ENCODE assay signal across 5 worm cellular contexts in genomic region chrIV:15672994-15673393, ce11.
TF ChIP-seq lines count a peak whose summit lies in the region.

No protein-coding gene starts in this region.

TF ChIP-seq in whole organism, L1 larva, 84 proteins besides CTCF, POLR2A, EP300 and RAD21 (continues in another document):
- TF ChIP-seq egl-13 (tag; optimal IDR thresholded peaks at IDR 0.05; lab: Kevin White, UChicago) (no peak), nhr-90 (tag; optimal IDR thresholded peaks at IDR 0.05; lab: Kevin White, UChicago; ENCODE audit: poor library complexity) (peak; percentile 46), unc-86 (tag; optimal IDR thresholded peaks at IDR 0.05; lab: Kevin White, UChicago) (no peak), snu-23 (GFP tag; optimal IDR thresholded peaks at IDR 0.05; lab: Kevin White, UChicago) (peak; percentile 42), lsy-2 (tag; optimal IDR thresholded peaks at IDR 0.05; lab: Kevin White, UChicago) (peak in 1 of 2 experiments; percentile 5), nhr-84 (tag; optimal IDR thresholded peaks at IDR 0.05; lab: Kevin White, UChicago) (no peak), efl-3 (GFP tag; optimal IDR thresholded peaks at IDR 0.05; lab: Kevin White, UChicago) (no peak), hpl-2 (GFP tag; optimal IDR thresholded peaks at IDR 0.05; lab: Kevin White, UChicago) (no peak), lin-35 (GFP tag; optimal IDR thresholded peaks at IDR 0.05; lab: Kevin White, UChicago) (peak in 1 of 2 experiments; percentile 21), fkh-4 (tag; optimal IDR thresholded peaks at IDR 0.05; lab: Kevin White, UChicago; ENCODE audit: borderline replicate concordance) (no peak), nhr-47 (tag; optimal IDR thresholded peaks at IDR 0.05; lab: Kevin White, UChicago) (no peak), nhr-20 (tag; optimal IDR thresholded peaks at IDR 0.05; lab: Kevin White, UChicago) (peak; percentile 53), dsc-1 (tag; optimal IDR thresholded peaks at IDR 0.05; lab: Kevin White, UChicago) (no peak), aly-2 (tag; optimal IDR thresholded peaks at IDR 0.05; lab: Kevin White, UChicago) (no peak), elt-3 (tag; optimal IDR thresholded peaks at IDR 0.05; lab: Kevin White, UChicago) (peak in 2 of 6 experiments; percentile 2 to 37), nhr-85 (tag; lab: Kevin White, UChicago) (peak; percentile 86), unc-98 (GFP tag; IDR thresholded peaks at IDR 0.05; lab: Robert Waterston, UW) (no peak), egl-27 (tag; optimal IDR thresholded peaks at IDR 0.05; lab: Kevin White, UChicago) (no peak)

TF ChIP-seq in whole organism, L2 larva, 48 proteins besides CTCF, POLR2A, EP300 and RAD21:
- TF ChIP-seq sma-3 (GFP tag; optimal IDR thresholded peaks at IDR 0.05; lab: Kevin White, UChicago) (peak; percentile 42), blmp-1 (tag; optimal IDR thresholded peaks at IDR 0.05; lab: Kevin White, UChicago; ENCODE audit: insufficient read depth) (peak; percentile 34), nhr-25 (tag; optimal IDR thresholded peaks at IDR 0.05; lab: Kevin White, UChicago) (peak; percentile 37), ceh-16 (tag; optimal IDR thresholded peaks at IDR 0.05; lab: Kevin White, UChicago) (no peak), snpc-4 (tag; optimal IDR thresholded peaks at IDR 0.05; lab: Kevin White, UChicago) (no peak), fos-1 (tag; optimal IDR thresholded peaks at IDR 0.05; lab: Kevin White, UChicago) (peak; percentile 37)

TF ChIP-seq in whole organism, L3 larva, 47 proteins besides CTCF, POLR2A, EP300 and RAD21:
- peak; percentile 0 for TF ChIP-seq nhr-25 (tag; optimal IDR thresholded peaks at IDR 0.05; lab: Kevin White, UChicago)
- TF ChIP-seq egl-5 (tag; optimal IDR thresholded peaks at IDR 0.05; lab: Kevin White, UChicago): no peak
- peak; percentile 46 for TF ChIP-seq nhr-23 (tag; optimal IDR thresholded peaks at IDR 0.05; lab: Kevin White, UChicago)
- no peak for TF ChIP-seq nhr-237 (tag; optimal IDR thresholded peaks at IDR 0.05; lab: Kevin White, UChicago)
- no peak for TF ChIP-seq skn-1 (tag; optimal IDR thresholded peaks at IDR 0.05; lab: Kevin White, UChicago)
TF ChIP-seq in whole organism, L3 larva: peak in this region for 2.

TF ChIP-seq in whole organism, L4 larva, 104 proteins besides CTCF, POLR2A, EP300 and RAD21:
- TF ChIP-seq hlh-30 (tag; optimal IDR thresholded peaks at IDR 0.05; lab: Kevin White, UChicago; ENCODE audit: insufficient read depth): peak; percentile 51
- TF ChIP-seq unc-62 (GFP tag; optimal IDR thresholded peaks at IDR 0.05 in 1 of 2; lab: Kevin White, UChicago): peak in 1 of 2 experiments; percentile 45
- no peak for TF ChIP-seq unc-62 (tag; optimal IDR thresholded peaks at IDR 0.05; lab: Kevin White, UChicago)
- TF ChIP-seq nhr-28 (tag; optimal IDR thresholded peaks at IDR 0.05; lab: Kevin White, UChicago): peak; percentile 67
- TF ChIP-seq D1046.2 (GFP tag; IDR thresholded peaks at IDR 0.05; lab: Robert Waterston, UW): no peak
- peak; percentile 74 for TF ChIP-seq aha-1 (tag; lab: Kevin White, UChicago)

TF ChIP-seq in whole organism, young adult, 124 proteins besides CTCF, POLR2A, EP300 and RAD21:
- TF ChIP-seq ztf-26 (tag; optimal IDR thresholded peaks at IDR 0.05; lab: Kevin White, UChicago): peak; percentile 45
- TF ChIP-seq sea-2 (GFP tag; IDR thresholded peaks at IDR 0.05; lab: Robert Waterston, UW): no peak
TF ChIP-seq in whole organism, young adult: peak in this region for 1.
